Fruit fly (Drosophila melanogaster): ENCODE results near the gene SmydA-8.

SmydA-8 gene

dm6 chrX:2259763-2260162, 46.2 kb upstream of the SmydA-8 start, which contains the start of gene CG3078:
Gene CG3078, minus strand, starts transcription at chrX:2259863.
- TF ChIP-seq pzg (GFP tag; optimal IDR thresholded peaks at IDR 0.05) (no peak), Deaf1 (tag; optimal IDR thresholded peaks at IDR 0.05) (peak; percentile 49), fd102C (GFP tag; optimal IDR thresholded peaks at IDR 0.05) (no peak), Elba2 (GFP tag; optimal IDR thresholded peaks at IDR 0.05) (no peak), jing (GFP tag; optimal IDR thresholded peaks at IDR 0.05) (no peak), onecut (GFP tag; IDR thresholded peaks at IDR 0.05) (peak; percentile 73), Meics (GFP tag; optimal IDR thresholded peaks at IDR 0.05) (no peak), vnd (GFP tag; IDR thresholded peaks at IDR 0.05; ENCODE audit: partially characterized antibody) (no peak), cwo (GFP tag; optimal IDR thresholded peaks at IDR 0.05) (no peak), CG15514 (GFP tag; optimal IDR thresholded peaks at IDR 0.05) (peak; percentile 9), ewg (GFP tag; optimal IDR thresholded peaks at IDR 0.05) (peak; percentile 81), gcm (GFP tag; optimal IDR thresholded peaks at IDR 0.05) (no peak)

dm6 chrX:2258602-2259233, 45.1 kb upstream of the SmydA-8 start:
- TF ChIP-seq lab (GFP tag; optimal IDR thresholded peaks at IDR 0.05) = peak; percentile 56
- TF ChIP-seq CG11504 (tag; optimal IDR thresholded peaks at IDR 0.05) = peak; percentile 7
- TF ChIP-seq B-H2 (GFP tag; optimal IDR thresholded peaks at IDR 0.05) = no peak
- peak; percentile 29 for TF ChIP-seq Myb (GFP tag; optimal IDR thresholded peaks at IDR 0.05)
- peak; percentile 0 for TF ChIP-seq CG2678 (tag; optimal IDR thresholded peaks at IDR 0.05)
- TF ChIP-seq unpg (GFP tag; optimal IDR thresholded peaks at IDR 0.05) = peak; percentile 6
- TF ChIP-seq Hmr (GFP tag; optimal IDR thresholded peaks at IDR 0.05) = peak; percentile 38
- no peak for TF ChIP-seq Tbp (GFP tag; optimal IDR thresholded peaks at IDR 0.05)
- no peak for TF ChIP-seq CG2875 (GFP tag; optimal IDR thresholded peaks at IDR 0.05)
- TF ChIP-seq CG11696 (GFP tag; IDR thresholded peaks at IDR 0.05) = peak; percentile 43; the same call in 1 of the 2 replicates
- TF ChIP-seq Hr51 (GFP tag; optimal IDR thresholded peaks at IDR 0.05) = peak in 1 of 2 experiments; percentile 8
- peak; percentile 20 for TF ChIP-seq CG2120 (GFP tag; optimal IDR thresholded peaks at IDR 0.05)
- peak; percentile 35 for TF ChIP-seq nom (GFP tag; optimal IDR thresholded peaks at IDR 0.05)
- peak; percentile 21 for TF ChIP-seq sens (GFP tag)
- TF ChIP-seq Ets65A (GFP tag) = peak; percentile 48
- TF ChIP-seq Fer1 (GFP tag; optimal IDR thresholded peaks at IDR 0.05) = peak; percentile 18
- TF ChIP-seq CG9727 (GFP tag; optimal IDR thresholded peaks at IDR 0.05) = peak; percentile 4
- TF ChIP-seq Ets97D (GFP tag; optimal IDR thresholded peaks at IDR 0.05) = peak; percentile 54
- peak; percentile 41; the same call in 1 of the 2 replicates for TF ChIP-seq Drgx (GFP tag; IDR thresholded peaks at IDR 0.05)
- peak; percentile 15; the same call in 2 of the 3 replicates for TF ChIP-seq row (GFP tag; IDR thresholded peaks at IDR 0.05)
- peak; percentile 56 for TF ChIP-seq CG18599 (GFP tag; optimal IDR thresholded peaks at IDR 0.05)
- TF ChIP-seq pnt (GFP tag; optimal IDR thresholded peaks at IDR 0.05) = no peak
- TF ChIP-seq Dip2 (GFP tag; IDR thresholded peaks at IDR 0.05) = no peak
- 0 out of 2 replicates have a peak, but pooled peaks have one; percentile 20 for TF ChIP-seq chm (GFP tag; IDR thresholded peaks at IDR 0.05)
- no peak for TF ChIP-seq CG6272 (GFP tag; IDR thresholded peaks at IDR 0.05)
- TF ChIP-seq dysf (GFP tag; IDR thresholded peaks at IDR 0.05) = 0 out of 3 replicates have a peak, but pooled peaks have one; percentile 25
- TF ChIP-seq CG2199 (GFP tag; IDR thresholded peaks at IDR 0.05) = no peak
- no peak for TF ChIP-seq Dref (GFP tag; IDR thresholded peaks at IDR 0.05)
- no peak for TF ChIP-seq caup (GFP tag; optimal IDR thresholded peaks at IDR 0.05; ENCODE audit: severe bottlenecking)
- TF ChIP-seq CTCF (GFP tag; optimal IDR thresholded peaks at IDR 0.05) = peak; percentile 84
- TF ChIP-seq toy (GFP tag; IDR thresholded peaks at IDR 0.05) = no peak
- TF ChIP-seq CG15073 (GFP tag; optimal IDR thresholded peaks at IDR 0.05) = no peak
- no peak for TF ChIP-seq CG2712 (tag; optimal IDR thresholded peaks at IDR 0.05)
- peak; percentile 2 for TF ChIP-seq CG6765 (GFP tag; optimal IDR thresholded peaks at IDR 0.05)
- peak; percentile 9 for TF ChIP-seq cg (GFP tag; optimal IDR thresholded peaks at IDR 0.05)
- no peak for TF ChIP-seq CG8290 (GFP tag; optimal IDR thresholded peaks at IDR 0.05)
- TF ChIP-seq CG8290 (tag; optimal IDR thresholded peaks at IDR 0.05) = peak in 1 of 2 experiments; percentile 28
